Worm (Caenorhabditis elegans): Measurements from ENCODE around the gene C34E10.10.
A peak's percentile ranks its signal among the peaks of the same experiment; 100 is the strongest.

The C34E10.10 gene

DNA sequence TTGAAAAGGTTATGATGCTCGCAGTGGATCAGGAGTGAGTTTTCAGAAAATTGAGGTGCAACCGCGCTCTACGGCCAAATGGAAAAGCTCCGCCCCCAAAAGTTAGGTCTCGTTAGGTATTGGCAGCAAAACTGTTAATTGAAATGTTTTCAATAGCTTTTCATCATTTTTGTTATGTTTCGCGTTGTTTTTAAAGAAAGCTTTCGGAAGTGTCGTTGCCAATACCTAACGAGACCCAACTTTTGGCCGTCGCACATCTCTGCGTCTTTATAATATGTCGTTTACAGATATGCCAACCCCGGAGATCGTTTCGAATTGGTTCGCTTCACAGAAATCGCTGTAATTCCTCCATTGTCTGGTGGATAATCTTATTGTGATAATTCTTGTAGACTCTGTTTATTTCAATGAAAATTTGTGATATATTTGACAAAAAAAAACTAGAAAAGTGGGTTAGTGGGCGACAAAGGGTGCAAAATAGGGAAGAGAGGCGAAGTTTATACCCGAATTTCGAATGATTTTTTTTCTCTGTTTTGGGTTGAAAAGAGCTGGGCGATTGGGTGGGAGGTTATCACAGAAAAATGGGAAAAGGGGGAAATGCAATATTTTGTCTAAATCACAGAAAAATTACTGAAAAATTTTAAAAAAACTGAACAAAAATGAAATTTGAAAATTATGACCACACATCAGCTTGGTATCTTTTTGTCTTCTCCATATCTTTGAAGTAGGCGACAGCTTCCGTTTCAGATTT, 31.2 kb downstream of the C34E10.10 start (continued):
- TF ChIP-seq dox-1 (GFP tag; IDR thresholded peaks at IDR 0.05) (peak; percentile 27; the same call in 1 of the 2 replicates), Y95B8A.8 (GFP tag; IDR thresholded peaks at IDR 0.05) (0 out of 2 replicates have a peak, but pooled peaks have one; percentile 20), rcor-1 (GFP tag; IDR thresholded peaks at IDR 0.05) (no peak), repo-1 (tag; optimal IDR thresholded peaks at IDR 0.05) (peak; percentile 91), gei-17 (GFP tag; optimal IDR thresholded peaks at IDR 0.05) (peak; percentile 11), let-607 (tag; optimal IDR thresholded peaks at IDR 0.05) (peak in 1 of 2 experiments; percentile 20)

DNA sequence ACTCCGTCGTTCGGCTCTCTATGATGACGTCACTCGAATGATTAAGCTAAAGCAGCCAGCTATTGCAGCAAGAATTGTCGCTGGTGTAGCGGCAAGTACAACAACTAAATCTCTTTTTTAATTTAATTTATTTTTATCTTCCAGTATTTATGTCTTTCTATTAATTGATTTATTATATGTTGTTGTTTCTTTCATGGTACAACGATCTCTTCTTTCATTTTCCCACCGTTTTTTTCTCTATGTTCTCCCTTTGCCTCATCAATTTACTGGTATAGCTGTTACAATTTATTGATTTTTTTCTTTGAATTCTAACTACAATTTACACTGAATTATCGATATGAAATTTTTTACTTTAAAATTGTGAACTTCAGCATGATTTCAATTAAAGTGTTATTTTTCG, 32.0 kb downstream of the C34E10.10 start, which contains the start of gene moc-6:
Gene moc-6 (plus strand): TSS at position 301 of the 400 bp plus-strand sequence.
- TF ChIP-seq F39B2.1 (GFP tag; IDR thresholded peaks at IDR 0.05) (no peak), ztf-22 (GFP tag; optimal IDR thresholded peaks at IDR 0.05) (no peak), F57A8.1 (GFP tag; optimal IDR thresholded peaks at IDR 0.05) (no peak), zfh-2 (GFP tag; conservative IDR thresholded peaks at IDR 0.05) (no peak), F33H1.4 (GFP tag; IDR thresholded peaks at IDR 0.05) (no peak), snpc-4 (GFP tag; optimal IDR thresholded peaks at IDR 0.05) (no peak), snpc-4 (tag; optimal IDR thresholded peaks at IDR 0.05) (no peak), dpff-1 (tag; optimal IDR thresholded peaks at IDR 0.05) (no peak), dpl-1 (GFP tag; optimal IDR thresholded peaks at IDR 0.05) (no peak), nhr-120 (GFP tag; IDR thresholded peaks at IDR 0.05) (no peak), hmg-20 (GFP tag; IDR thresholded peaks at IDR 0.05) (no peak), lin-40 (tag; optimal IDR thresholded peaks at IDR 0.05) (no peak), nfya-1 (tag; optimal IDR thresholded peaks at IDR 0.05; ENCODE audit: borderline replicate concordance, insufficient read depth) (no peak), attf-6 (GFP tag; IDR thresholded peaks at IDR 0.05) (no peak), efl-1 (GFP tag; optimal IDR thresholded peaks at IDR 0.05) (no peak), F49E8.2 (tag; optimal IDR thresholded peaks at IDR 0.05; ENCODE audit: insufficient read depth) (no peak)

DNA sequence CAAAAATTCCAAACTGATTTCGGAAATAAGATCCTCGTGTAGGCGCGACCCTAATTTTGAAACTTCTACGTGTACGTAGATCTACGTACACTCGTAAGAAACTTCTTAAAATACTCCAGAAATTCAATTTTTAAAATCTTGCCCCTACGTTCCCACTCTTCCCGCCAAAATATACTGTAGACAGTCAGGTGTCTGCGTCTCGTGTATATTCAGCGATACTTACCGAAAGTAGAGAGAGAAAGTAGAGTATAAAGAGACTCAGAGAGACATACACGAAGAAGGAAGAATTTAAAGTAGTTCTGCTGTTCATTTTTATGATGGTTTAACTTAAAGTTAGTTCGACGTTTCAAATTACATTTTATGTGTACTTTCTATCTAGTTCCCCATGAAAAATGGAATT, 34.4 kb downstream of the C34E10.10 start:
- peak; percentile 20; the same call in 1 of the 2 replicates for TF ChIP-seq hmg-1.2 (GFP tag; IDR thresholded peaks at IDR 0.05)
- TF ChIP-seq somi-1 (GFP tag; optimal IDR thresholded peaks at IDR 0.05) = no peak

DNA sequence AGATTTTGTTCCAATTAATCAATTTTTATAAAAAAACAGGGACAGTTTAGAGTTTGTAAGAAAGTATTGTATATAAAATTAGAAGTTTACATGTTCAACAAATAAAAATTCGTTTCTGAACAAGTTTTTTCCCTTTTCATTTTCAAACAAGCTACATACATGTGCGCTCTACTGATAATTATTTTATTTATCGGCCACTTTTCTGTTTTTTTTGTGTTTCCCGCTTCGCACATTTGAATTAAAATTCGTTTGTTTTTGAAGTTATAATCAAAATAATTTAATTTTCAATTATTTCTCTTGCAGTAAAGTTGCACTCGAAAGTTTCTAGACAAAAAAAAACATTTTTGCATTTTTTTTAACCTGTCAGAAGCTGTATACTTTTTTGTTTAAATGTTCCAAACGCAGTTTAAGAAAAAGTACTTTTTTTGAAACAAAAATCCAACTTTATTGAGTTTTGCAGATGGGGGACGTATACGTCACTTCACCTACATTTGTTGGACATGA, 37.0 kb downstream of the C34E10.10 start, which contains the start of gene hira-1:
Gene hira-1 (plus strand): TSS at position 454 of the 504 bp plus-strand sequence.
- no peak for TF ChIP-seq sdz-38 (tag; optimal IDR thresholded peaks at IDR 0.05)
- no peak for TF ChIP-seq nhr-27 (tag; optimal IDR thresholded peaks at IDR 0.05)
- TF ChIP-seq mcd-1 (GFP tag; IDR thresholded peaks at IDR 0.05) = peak; percentile 50; the same call in 1 of the 2 replicates
- TF ChIP-seq attf-5 (GFP tag; optimal IDR thresholded peaks at IDR 0.05) = peak; percentile 17
- no peak for TF ChIP-seq hmg-20 (GFP tag; IDR thresholded peaks at IDR 0.05)
- TF ChIP-seq efl-1 (GFP tag; optimal IDR thresholded peaks at IDR 0.05) = peak; percentile 60
- no peak for TF ChIP-seq hlh-12 (tag; optimal IDR thresholded peaks at IDR 0.05)
- TF ChIP-seq tbx-9 (tag; optimal IDR thresholded peaks at IDR 0.05; ENCODE audit: borderline replicate concordance) = no peak
- TF ChIP-seq lin-35 (GFP tag; optimal IDR thresholded peaks at IDR 0.05) = peak in 1 of 3 experiments; percentile 42
- no peak for TF ChIP-seq K12H6.12 (tag; optimal IDR thresholded peaks at IDR 0.05)
- TF ChIP-seq egrh-3 (GFP tag; IDR thresholded peaks at IDR 0.05) = no peak
- TF ChIP-seq mes-4 (tag; optimal IDR thresholded peaks at IDR 0.05) = no peak
- peak; percentile 37 for TF ChIP-seq lin-54 (GFP tag; optimal IDR thresholded peaks at IDR 0.05)
